Worm (Caenorhabditis elegans): Measurements from ENCODE around the gene irld-24.
A peak's percentile ranks its signal among the peaks of the same experiment; 100 is the strongest.

DNA sequence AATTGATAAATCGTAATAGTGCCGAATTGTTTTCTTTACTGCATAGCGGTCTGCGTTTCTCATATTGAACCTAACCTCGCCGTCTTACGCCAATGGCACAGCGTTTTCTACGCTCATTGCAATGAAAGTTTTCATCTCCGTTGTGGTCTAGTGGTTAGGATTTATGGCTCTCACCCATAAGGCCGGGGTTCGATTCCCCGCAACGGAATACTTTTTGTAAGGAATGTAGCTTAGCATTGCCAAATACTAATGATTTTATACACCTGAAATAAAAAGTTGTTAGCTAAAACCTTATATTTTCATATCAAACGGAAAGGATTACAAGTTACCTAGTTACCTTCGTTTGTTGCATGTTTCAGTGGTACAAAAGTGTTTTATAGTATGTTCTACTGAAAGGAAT, 29.4 kb downstream of the irld-24 start:
- TF ChIP-seq W03F9.2 (tag; optimal IDR thresholded peaks at IDR 0.05) (peak; percentile 59), him-1 (tag; optimal IDR thresholded peaks at IDR 0.05) (peak; percentile 95), dao-5 (tag; optimal IDR thresholded peaks at IDR 0.05) (peak; percentile 73)

Measured in whole organism, L4/young adult.